Fruit fly (Drosophila melanogaster) whole organism: ENCODE data around the gene SCCRO.

Source experiments
- Dll ChIP-seq: fragments of >200 bp; optimal IDR thresholded peaks from 2 replicates; lab custom pipeline; 2017
- EcR ChIP-seq, 2 experiments: fragments of >200 bp; optimal IDR thresholded peaks; 2 replicates each; lab custom pipeline; 2017; ENCODE audit warnings: missing biosample characterization in 2 of 2, missing genetic modification characterization in 2 of 2, missing genetic modification reagents in 2 of 2
- psq ChIP-seq: fragments of >200 bp; optimal IDR thresholded peaks from 2 replicates; lab custom pipeline; 2017
- usp ChIP-seq: fragments of >200 bp; optimal IDR thresholded peaks from 2 replicates; lab custom pipeline; 2017; ENCODE audit warnings: missing biosample characterization, missing genetic modification characterization, mixed read lengths

DNA sequence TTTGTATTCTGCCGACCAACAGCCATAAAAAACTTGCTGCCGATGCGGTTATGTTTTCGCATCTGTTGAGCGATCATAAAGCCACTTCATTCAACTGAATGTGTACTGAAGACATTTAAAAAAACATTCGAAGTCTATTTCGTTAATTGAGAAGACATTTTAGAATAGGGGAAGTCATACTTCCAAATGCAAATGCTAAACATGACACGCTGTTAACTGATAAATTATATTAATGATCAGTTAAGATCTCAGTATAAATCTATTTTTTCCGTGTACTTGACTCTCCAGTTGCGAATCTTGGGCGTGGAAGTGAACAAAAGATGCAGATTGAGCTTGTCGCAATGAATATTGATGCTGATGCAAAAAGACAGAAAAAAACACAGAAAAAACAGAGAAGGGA is 32.8 kb downstream of the SCCRO start:
- TF ChIP-seq psq (lab: Kevin White, UChicago): no peak
- no peak for TF ChIP-seq usp (GFP tag; lab: Kevin White, UChicago)
- TF ChIP-seq Dll (lab: Kevin White, UChicago): no peak
- TF ChIP-seq EcR (GFP tag; optimal IDR thresholded peaks at IDR 0.05; lab: Kevin White, UChicago): no peak
